Worm (Caenorhabditis elegans): ENCODE measurements around the gene F11D11.3.

ce11 chrV:18729324-18729924 is 30.6 kb downstream of the F11D11.3 start, which contains the start of gene asp-19:
- no peak for TF ChIP-seq nhr-11 (tag; optimal IDR thresholded peaks at IDR 0.05)
- TF ChIP-seq nhr-237 (tag; optimal IDR thresholded peaks at IDR 0.05) = no peak
- no peak for TF ChIP-seq nhr-23 (tag; optimal IDR thresholded peaks at IDR 0.05)
- TF ChIP-seq unc-39 (tag; optimal IDR thresholded peaks at IDR 0.05) = no peak
- TF ChIP-seq ztf-4 (tag; optimal IDR thresholded peaks at IDR 0.05) = no peak
- TF ChIP-seq lsy-2 (tag; optimal IDR thresholded peaks at IDR 0.05) = no peak
- no peak for TF ChIP-seq nhr-25 (tag; optimal IDR thresholded peaks at IDR 0.05)
- no peak for TF ChIP-seq lin-13 (GFP tag; optimal IDR thresholded peaks at IDR 0.05)
- no peak for TF ChIP-seq alr-1 (tag; optimal IDR thresholded peaks at IDR 0.05)
- TF ChIP-seq lin-39 (tag; optimal IDR thresholded peaks at IDR 0.05) = no peak
